Worm (Caenorhabditis elegans) whole organism, early embryonic: ENCODE data around the gene Y43F8B.11.

Experiments
- ceh-13 ChIP-seq: fragments of 200-800 bp; sonication (Bioruptor generic); optimal IDR thresholded peaks from 2 replicates; lab custom pipeline; 2018; ENCODE audit warnings: mild to moderate bottlenecking, missing genetic modification characterization, missing compliant biosample characterization
- hmg-4 ChIP-seq: fragments of 200-800 bp; sonication (Bioruptor generic); optimal IDR thresholded peaks from 2 replicates; lab custom pipeline; 2018; ENCODE audit warnings: mild to moderate bottlenecking, missing genetic modification characterization, missing compliant biosample characterization

- TF ChIP-seq ceh-13 (GFP tag; lab: Kevin White, UChicago) (no peak), hmg-4 (no peak)
These were observed 36.6 kb upstream of the Y43F8B.11 start, which contains the start of gene C25F9.16 for ce11 chrV:19433806-19434437.
